Worm (Caenorhabditis elegans) whole organism, dauer: ENCODE measurements around the gene ubh-4.

Source experiments
- unc-62 ChIP-seq: sonication (generic microtip); optimal IDR thresholded peaks from 2 replicates; lab custom pipeline; 2017; ENCODE audit warnings: missing biosample characterization, missing genetic modification reagents, missing genetic modification characterization

The ubh-4 gene

DNA sequence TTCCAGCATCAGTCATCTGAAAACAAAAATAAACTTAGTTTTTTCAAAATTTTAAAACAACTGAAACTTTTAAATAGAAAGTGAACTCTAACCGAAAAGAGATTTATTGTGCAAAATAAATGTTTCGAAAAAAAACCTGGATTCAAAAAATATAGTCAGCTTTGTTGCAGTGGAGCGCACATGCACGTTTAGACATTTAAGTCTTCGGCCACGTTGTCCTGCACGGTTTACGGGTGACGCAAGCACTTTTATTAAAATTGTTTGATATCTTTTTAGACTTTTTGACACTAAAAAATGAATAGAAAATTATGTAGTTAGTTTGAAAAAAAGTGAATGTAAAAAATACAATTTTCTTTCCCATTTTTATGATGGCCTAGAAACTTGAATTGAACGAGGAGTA lies at the start of gene ubh-4, which contains the start of gene algn-6:
ubh-4 (minus strand) TSS at position 182 of the 400 bp plus-strand sequence.
algn-6 (plus strand) TSS at position 387 of the 400 bp plus-strand sequence.
- TF ChIP-seq unc-62 (GFP tag; lab: Kevin White, UChicago): no peak

DNA sequence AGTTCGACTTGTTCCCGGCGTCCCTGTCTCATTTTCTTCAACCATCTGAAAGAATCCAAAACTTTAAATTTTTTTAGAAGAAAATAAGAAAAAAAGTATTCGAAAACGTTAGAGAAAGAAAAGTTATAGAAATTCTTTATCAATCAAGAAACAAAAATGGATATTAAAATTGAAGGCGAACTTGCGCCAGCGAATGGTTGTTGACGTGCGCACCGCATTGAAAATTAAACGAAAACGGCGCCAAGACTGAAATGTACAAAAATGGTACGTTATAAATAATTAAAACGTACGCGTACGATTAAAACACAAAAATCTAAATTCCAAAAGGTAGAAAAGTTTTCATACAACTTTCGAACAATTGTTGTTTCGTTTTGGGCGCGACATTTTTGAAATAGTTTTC lies 47.4 kb upstream of the ubh-4 start, which contains the start of gene K02C4.3:
K02C4.3 (minus strand) TSS at position 51 of the 400 bp plus-strand sequence.
- TF ChIP-seq unc-62 (GFP tag; lab: Kevin White, UChicago): no peak

DNA sequence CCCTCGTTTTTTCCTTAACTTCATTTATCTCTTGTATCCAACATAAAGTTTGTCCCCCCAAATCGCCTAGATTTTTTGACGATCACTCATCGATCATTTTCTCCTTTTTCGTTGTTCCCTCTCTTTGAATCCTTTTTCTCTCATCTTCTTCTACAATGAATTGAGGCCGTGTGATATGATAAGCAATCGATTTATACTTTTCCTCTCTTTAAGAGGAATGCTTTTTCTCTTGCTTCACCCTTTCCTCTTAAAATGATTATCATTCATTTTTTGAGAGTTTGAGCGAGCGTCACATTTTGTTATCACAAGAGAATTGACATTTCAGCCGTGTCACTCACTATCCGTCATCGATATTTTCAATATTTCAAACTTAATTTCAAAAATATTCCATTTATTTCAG lies 38.6 kb upstream of the ubh-4 start, which contains the start of gene K02C4.5:
K02C4.5 (plus strand) TSS at position 395 of the 400 bp plus-strand sequence.
- TF ChIP-seq unc-62 (GFP tag; lab: Kevin White, UChicago): no peak

DNA sequence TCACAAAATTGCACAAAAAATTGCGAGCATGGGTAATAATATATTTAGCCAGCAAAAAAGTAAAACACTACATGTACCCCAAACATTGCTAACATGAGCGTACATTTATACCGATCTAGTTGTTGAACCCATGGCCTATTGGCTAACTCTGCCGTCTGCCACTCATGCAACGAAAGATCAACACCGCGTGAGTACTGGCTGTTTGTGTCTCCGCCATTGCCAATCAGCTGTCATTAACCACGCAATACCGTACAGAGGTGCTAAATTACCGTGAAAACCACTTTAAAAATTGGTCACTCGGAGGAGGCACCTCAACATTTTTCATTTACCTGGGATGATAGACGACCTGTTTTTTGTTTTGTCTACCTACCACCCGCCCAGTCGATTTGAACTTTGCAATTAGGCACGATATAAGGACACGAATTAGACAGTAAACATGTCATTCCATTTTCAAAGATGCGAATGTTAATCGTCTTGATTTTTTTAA lies 36.0 kb upstream of the ubh-4 start, which contains the start of gene K02C4.2:
K02C4.2 (plus strand) TSS at position 437 of the 487 bp plus-strand sequence.
- no peak for TF ChIP-seq unc-62 (GFP tag; lab: Kevin White, UChicago)

DNA sequence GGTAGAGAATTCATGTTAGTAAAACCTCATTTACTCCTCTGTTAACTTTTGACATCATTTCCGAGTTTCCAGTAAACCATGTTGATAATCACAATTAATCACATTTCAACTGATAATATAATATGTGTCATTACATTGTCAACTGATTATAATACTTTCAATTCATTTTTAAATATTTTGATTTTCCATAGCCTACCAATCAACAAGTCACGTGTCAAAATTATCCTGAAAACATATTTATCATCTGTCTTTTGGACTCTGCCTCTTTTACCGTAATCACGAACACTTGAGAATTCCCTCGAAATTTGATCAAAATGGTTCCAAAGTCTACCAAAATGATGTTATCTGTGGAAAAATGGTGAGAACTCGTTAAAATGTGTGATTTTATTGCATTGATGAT lies 34.7 kb upstream of the ubh-4 start:
- TF ChIP-seq unc-62 (GFP tag; lab: Kevin White, UChicago): no peak

DNA sequence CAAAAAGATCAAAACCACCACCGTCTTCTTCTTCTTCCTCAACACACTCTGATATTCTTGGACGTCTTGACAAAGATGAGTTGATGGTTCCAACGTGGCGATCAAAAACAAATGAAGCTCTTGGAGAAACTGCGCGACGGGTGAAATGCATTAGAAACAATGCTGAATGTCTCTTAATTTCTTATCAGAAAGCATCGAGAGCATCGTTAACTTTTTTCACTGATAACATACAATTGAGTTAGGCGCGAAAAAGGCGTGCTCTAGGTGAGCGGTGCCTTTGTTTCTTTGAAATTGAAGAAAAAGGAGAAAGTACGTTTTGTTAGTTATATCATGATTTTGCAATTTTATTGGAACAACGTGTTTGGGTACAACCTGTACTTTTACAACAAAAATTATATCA lies 33.8 kb upstream of the ubh-4 start, which contains the start of gene gpcp-2:
gpcp-2 (minus strand) TSS at position 153 of the 400 bp plus-strand sequence.
- no peak for TF ChIP-seq unc-62 (GFP tag; lab: Kevin White, UChicago)

DNA sequence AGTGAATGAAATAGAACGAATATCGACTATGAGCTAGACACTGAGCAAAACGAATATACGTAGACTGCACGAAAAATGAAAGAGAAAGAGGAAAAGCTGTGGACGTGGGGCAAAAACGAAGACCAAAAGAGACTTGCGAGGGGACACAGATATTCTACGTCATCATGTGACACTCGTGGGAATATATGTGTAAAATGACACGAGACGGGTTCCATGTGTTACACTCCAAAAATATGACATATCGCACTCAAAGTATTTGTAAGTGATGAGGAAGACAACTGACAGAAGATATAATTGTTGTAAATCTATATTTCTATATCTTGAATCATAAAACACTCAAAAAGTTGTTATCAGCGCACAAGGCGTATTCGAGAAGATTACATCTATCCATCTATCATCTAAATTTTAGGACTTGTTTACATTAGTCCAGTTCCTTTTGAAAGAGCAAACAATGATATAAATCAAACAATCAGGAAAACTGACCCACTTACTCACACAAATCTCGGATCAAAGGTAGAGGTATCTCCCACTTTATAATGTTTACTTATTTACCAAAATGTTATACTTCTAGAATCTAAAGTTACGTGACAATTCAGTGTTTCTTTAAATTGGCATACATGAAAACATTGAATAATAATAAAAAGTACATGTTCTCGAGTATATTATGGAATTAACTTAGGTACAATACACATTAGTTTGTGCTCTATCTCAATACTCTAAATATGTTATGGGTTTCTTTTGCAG lies 32.6 kb upstream of the ubh-4 start:
- no peak for TF ChIP-seq unc-62 (GFP tag; lab: Kevin White, UChicago)

DNA sequence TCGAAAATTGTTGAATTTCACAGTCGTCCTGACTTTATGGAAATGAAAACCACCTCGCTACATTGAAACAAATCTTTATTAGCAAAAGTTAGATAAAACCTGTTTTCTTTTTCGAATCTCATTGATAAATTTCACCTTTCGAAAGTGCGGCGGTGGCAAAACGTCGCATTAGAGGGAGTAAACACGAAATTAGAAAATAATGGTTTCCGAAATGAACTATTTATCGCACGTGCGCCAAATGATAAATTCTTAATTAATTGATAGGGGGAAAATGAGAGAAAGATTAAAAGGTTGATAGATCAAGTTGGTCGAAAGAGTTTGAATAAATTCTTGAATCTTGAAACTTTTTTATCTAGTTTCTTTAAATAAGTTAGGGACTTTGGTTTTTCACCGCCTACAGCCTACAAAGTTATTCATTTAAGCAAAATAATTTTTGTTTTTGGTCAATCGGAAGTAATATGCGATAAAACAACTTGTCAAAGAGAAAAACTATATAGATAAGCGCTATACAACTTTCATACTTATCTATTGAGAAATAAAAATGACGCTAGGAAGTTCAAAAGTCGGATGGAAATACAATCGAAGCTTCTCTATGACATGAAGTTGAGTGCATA lies 31.7 kb upstream of the ubh-4 start:
- TF ChIP-seq unc-62 (GFP tag; lab: Kevin White, UChicago): no peak

DNA sequence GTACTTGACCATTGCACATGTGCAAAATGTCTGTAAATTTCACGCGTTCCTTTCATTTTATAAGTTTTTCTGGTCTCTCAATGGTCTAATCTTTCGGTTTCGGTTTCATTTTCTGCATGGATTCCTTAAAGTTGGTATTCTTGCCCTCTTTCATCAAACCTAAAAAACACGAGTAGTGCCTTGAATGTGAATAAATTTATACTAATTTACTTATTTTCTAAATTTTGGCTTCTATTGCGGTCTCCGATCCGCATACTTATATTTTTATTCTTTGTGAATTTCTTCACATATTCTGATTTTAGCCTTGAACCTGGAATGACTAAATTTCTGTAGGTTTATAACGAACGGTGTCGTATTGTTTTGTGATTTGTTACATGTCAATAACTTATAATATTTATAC lies 26.6 kb upstream of the ubh-4 start, which contains the start of gene pdha-1:
pdha-1 (plus strand) TSS at position 301 of the 400 bp plus-strand sequence.
- TF ChIP-seq unc-62 (GFP tag; lab: Kevin White, UChicago): no peak

DNA sequence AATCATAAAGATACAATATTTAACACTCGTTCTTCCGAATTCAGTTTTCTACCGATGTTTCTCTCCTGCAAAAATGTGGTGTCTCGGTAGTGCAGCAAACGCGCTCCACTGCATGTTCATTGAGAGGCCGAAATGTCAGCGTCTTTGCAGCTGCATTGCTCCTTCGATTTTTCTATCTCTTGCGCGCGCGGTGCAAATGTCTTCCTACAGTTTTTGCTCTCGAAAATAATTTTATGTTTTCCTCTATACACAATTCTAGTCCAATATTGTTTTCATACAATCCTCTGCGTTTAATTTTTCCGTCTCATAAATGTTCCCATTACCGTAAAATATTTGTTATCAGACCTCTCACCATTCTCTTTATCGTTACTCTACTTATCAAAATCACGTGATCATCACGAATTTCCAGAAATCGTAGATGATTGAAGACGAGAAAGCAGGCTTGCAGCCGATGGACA lies 23.0 kb upstream of the ubh-4 start, which contains the start of gene ufd-2:
ufd-2 (plus strand) TSS at position 408 of the 458 bp plus-strand sequence.
- TF ChIP-seq unc-62 (GFP tag; lab: Kevin White, UChicago): no peak

DNA sequence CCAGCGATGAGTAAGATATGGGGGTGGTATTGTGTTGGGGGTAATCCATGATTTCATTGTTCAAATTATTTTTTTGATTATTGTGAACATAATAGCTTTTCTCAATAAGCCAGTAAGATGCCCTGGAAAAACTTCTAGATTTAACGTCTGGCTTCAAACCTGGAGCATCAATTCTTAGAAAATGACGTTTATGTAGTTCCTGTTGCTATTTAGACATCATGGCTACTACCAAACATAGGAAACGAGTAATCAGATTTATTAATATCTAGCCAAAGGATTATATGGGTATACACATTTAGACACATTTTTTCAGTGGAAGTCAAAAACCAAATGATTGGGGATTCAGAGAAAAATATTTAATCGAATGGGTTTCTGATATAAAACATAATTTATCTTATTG lies 20.1 kb upstream of the ubh-4 start:
- no peak for TF ChIP-seq unc-62 (GFP tag; lab: Kevin White, UChicago)

DNA sequence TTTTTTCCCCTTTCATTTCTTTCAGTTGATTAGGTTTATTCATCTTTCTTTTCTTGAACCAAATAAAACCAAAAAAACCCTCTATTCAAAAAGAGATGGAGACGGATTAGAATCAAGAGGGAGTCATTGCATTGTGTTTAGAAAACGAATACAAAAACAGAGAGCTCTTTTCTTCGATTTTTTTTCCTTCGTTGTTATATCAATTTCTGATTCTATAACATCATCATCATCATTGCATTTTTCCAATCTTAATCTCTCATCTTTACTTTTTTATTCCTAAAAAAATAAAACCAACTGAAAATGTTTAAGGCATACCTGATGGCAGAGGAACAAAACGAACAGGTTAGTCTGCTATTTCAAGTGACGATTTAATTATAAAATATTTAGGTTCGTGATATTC lies 19.4 kb upstream of the ubh-4 start, which contains the start of gene T05H10.8:
T05H10.8 (plus strand) TSS at position 301 of the 400 bp plus-strand sequence.
- no peak for TF ChIP-seq unc-62 (GFP tag; lab: Kevin White, UChicago)

DNA sequence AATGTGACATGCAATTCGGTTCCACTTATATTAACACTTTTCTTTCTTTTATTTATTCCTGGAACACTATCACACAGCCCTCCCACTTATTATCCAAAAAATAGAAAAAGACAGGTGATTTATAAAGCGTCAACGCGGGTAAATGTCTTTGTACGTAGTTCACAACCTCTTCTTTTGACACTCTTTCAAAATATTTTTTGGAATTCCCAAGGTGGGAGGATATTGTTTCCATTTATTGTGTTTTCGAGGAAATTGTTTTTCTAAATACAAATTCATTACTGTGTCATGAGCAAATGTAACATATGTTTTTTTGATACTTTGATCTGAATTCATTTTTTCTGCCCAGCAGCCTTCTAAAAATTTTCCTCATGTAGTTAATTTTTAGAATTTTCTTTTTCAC lies 18.5 kb upstream of the ubh-4 start:
- no peak for TF ChIP-seq unc-62 (GFP tag; lab: Kevin White, UChicago)

DNA sequence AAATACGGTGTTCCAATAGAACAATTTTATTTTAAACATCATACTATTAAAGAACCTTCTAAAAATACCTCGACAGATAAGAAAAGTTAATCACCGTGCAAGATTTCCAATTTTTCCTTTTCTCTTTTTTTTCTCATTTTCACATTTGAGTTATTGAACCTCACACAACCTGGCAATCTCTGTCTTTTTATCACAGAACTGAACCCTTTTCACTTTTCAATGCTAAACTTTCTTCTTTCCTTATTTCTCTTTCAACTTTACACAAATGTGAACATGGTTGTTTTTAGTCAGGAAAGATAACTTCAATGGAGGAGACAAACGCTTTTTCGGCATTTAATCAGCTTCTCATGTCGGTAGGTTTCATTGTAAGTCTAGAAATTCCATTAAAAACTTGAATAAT lies 13.5 kb upstream of the ubh-4 start, which contains the start of gene T05H10.4:
T05H10.4 (plus strand) TSS at position 301 of the 400 bp plus-strand sequence.
- TF ChIP-seq unc-62 (GFP tag; lab: Kevin White, UChicago): no peak

DNA sequence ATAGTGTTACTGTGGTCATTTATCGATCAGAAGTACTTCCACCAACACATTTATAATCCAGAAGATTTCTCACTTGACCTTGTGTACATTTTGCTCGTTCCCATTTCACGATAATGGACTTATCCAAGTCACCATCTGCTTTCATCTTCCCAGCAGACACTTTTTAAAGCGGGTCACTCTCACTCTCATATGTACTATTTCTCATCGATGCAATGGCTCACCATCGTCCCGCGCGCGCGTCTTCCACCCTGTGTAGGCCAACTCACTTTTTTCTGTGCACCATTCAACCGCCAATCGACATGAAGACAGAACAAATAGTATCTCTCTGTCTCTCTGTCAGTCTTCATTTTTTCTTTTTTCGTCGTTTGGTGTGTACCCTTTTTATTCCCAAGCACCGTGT lies 12.8 kb upstream of the ubh-4 start:
- no peak for TF ChIP-seq unc-62 (GFP tag; lab: Kevin White, UChicago)

DNA sequence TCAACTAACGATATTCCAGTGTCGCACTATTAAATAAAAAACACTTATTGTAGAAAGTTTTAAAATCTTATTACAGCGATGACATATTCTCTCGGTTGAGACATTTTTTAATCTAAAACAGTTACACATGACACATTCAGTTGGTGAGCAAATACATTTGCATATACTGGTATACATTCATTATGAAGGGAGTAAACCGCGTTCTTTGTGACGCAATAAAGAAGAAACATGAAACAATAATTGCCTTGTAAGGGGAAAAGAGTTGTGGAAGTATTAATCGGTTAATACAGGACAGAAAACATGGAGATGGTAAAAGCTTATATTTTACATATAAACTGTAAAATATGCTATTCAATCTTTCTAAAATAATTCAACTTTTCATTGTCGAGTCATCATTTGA lies 11.9 kb upstream of the ubh-4 start:
- TF ChIP-seq unc-62 (GFP tag; lab: Kevin White, UChicago): no peak
